Worm (Caenorhabditis elegans) whole organism, L4/young adult: ENCODE measurements around the gene F28B12.1.

ENCODE experiments used
- W03F9.2 ChIP-seq: fragments of 150-350 bp; optimal IDR thresholded peaks from 2 replicates; lab custom pipeline; 2014; ENCODE audit warnings: missing biosample characterization, missing genetic modification characterization
- dao-5 ChIP-seq: sonication (generic microtip); optimal IDR thresholded peaks from 2 replicates; lab custom pipeline; 2016; ENCODE audit warnings: missing genotype, missing genetic modification characterization, moderate library complexity, missing compliant biosample characterization
- him-1 ChIP-seq: sonication (generic microtip); optimal IDR thresholded peaks from 2 replicates; lab custom pipeline; 2016; ENCODE audit warnings: missing genotype, missing genetic modification reagents, missing genetic modification characterization, missing compliant biosample characterization

DNA sequence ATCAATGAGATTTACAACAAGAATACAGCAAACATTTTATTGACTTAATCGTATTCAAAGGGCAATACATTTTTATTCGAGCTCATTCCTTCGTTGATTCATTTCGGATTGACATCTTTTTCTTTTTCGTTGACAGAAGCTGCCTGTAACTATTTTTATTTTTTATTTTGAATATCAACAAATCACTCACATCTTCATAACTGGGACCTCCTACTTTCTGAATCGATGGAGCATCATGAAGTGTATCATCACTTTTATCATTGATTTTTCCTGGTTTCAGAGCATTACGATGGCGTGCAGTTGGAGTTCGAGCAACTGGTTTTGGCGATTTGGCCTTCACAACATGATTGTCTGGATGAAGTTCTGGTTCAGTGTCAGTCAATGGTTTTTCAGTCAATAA lies 25.3 kb downstream of the F28B12.1 start, which contains the start of gene B0034.1:
- TF ChIP-seq him-1 (tag; lab: Kevin White, UChicago) (no peak), dao-5 (tag; lab: Kevin White, UChicago) (no peak), W03F9.2 (no peak)
